Worm (Caenorhabditis elegans) whole organism, young adult: ENCODE measurements around the gene dsl-4.
A peak's percentile ranks its signal among the peaks of the same experiment; 100 is the strongest.

Experiments
- Y53G8AR.9 ChIP-seq: fragments of 200-800 bp; sonication (Bioruptor generic); conservative IDR thresholded peaks from 2 replicates; pipeline ENCODE4 v1.3.6; 2022; ENCODE audit warnings: missing genetic modification reagents, missing genetic modification characterization, missing compliant biosample characterization
- ama-1 ChIP-seq, 3 experiments: fragments of 150-350 bp in 1 of 3; sonication (generic microtip) in 2 of 3; optimal IDR thresholded peaks; 2 replicates each; lab custom pipeline; 2014 to 2018; ENCODE audit warnings: missing biosample characterization in 2 of 3, missing genetic modification characterization in 2 of 3, missing genetic modification reagents in 2 of 3
- ccch-3 ChIP-seq: fragments of 200-800 bp; sonication (Bioruptor generic); optimal IDR thresholded peaks from 2 replicates; lab custom pipeline; 2018; ENCODE audit warnings: mild to moderate bottlenecking, missing genetic modification characterization, missing compliant biosample characterization
- gei-17 ChIP-seq: fragments of 200-800 bp; sonication (Bioruptor generic); optimal IDR thresholded peaks from 2 replicates; lab custom pipeline; 2018; ENCODE audit warnings: mild to moderate bottlenecking, missing genetic modification characterization, missing compliant biosample characterization
- snpc-3.4 ChIP-seq: sonication (generic microtip); optimal IDR thresholded peaks from 2 replicates; lab custom pipeline; 2017; ENCODE audit warnings: missing genetic modification characterization, mild to moderate bottlenecking, missing compliant biosample characterization, antibody characterized with exemption, moderate library complexity, missing genotype, missing genetic modification reagents
- sptf-2 ChIP-seq: fragments of 200-800 bp; sonication (Bioruptor generic); optimal IDR thresholded peaks from 2 replicates; lab custom pipeline; 2018; ENCODE audit warnings: mild to moderate bottlenecking, missing genetic modification characterization, missing compliant biosample characterization
- unc-62 ChIP-seq: fragments of 150-350 bp; optimal IDR thresholded peaks from 2 replicates; lab custom pipeline; 2014; ENCODE audit warnings: missing biosample characterization, missing genetic modification reagents, missing genetic modification characterization

DNA sequence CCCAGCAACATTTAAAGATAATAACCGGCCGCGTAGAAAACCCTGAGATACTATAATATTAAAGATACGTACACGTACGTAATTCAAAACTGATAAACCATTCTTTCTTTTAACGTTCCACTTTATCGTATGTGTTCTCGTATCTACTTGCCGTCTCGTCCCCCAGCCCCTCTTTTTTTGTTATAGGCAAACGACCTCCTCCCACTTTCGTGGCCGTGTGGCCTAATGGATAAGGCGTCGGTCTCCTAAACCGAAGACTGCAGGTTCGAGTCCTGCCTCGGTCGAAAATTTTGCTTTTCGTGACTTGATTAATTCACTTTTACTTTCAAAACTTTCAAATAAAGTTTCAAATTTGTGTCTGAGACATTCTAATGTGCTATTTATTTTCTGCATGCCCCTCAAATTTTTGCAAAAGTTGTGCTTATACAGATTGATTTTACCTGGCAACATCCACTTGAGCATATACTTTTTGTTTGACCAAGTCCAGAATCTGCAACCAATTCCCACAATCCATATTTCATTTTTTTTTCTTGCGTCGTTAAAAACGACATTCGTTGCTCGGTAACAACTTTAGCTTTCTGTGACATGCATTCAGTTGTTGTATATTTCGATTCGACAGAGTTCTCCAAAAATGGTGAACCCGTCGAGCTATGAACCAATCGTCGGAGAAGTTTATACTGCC, 25.4 kb downstream of the dsl-4 start, which contains the start of gene F28H6.7:
- no peak for TF ChIP-seq sptf-2 (GFP tag; lab: Kevin White, UChicago)
- no peak for TF ChIP-seq gei-17 (GFP tag; lab: Kevin White, UChicago)
- no peak for TF ChIP-seq ccch-3 (GFP tag; lab: Kevin White, UChicago)
- TF ChIP-seq ama-1 (optimal IDR thresholded peaks at IDR 0.05; lab: Kevin White, UChicago), result no peak
- peak in 1 of 2 experiments; percentile 15 for TF ChIP-seq ama-1 (GFP tag; optimal IDR thresholded peaks at IDR 0.05; lab: Kevin White, UChicago)
- no peak for TF ChIP-seq Y53G8AR.9 (GFP tag; lab: Robert Waterston, UW)
- TF ChIP-seq unc-62, result no peak
- TF ChIP-seq snpc-3.4 (tag; lab: Kevin White, UChicago), result no peak
